Fruit fly (Drosophila melanogaster): ENCODE results near the gene Ir67b.
A peak's percentile ranks its signal among the peaks of the same experiment; 100 is the strongest.

The Ir67b gene

DNA sequence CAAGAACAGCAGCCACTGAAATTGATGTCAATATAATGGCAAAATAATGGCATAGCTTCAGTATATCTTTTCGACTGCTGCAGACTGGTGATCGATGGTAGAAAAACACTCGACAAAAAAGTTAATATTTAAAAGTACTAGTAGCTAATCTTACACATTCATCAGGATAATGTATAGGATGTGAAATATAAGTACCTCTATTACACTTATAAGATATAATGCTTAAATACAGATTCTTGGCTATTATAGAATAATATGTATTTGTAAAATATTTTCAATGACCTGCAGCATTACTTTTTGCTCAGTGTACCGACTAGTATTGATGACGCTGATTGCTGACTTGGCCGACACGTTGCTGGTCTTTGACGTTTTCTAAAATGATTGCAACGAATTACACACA, 45.6 kb downstream of the Ir67b start (continued):
- TF ChIP-seq CG6276 (GFP tag; optimal IDR thresholded peaks at IDR 0.05) (peak; percentile 23), Sox14 (GFP tag; optimal IDR thresholded peaks at IDR 0.05) (peak; percentile 42), Hr39 (GFP tag; optimal IDR thresholded peaks at IDR 0.05) (no peak), acj6 (GFP tag; optimal IDR thresholded peaks at IDR 0.05) (peak; percentile 2), CG32006 (GFP tag; optimal IDR thresholded peaks at IDR 0.05) (peak; percentile 68), CG15336 (GFP tag; IDR thresholded peaks at IDR 0.05) (peak; percentile 73), Eip78C (GFP tag) (peak; percentile 73), Sox102F (GFP tag; optimal IDR thresholded peaks at IDR 0.05) (no peak), CG8632 (GFP tag; optimal IDR thresholded peaks at IDR 0.05) (no peak), Lpt (GFP tag; optimal IDR thresholded peaks at IDR 0.05) (peak; percentile 12), Hr4 (GFP tag; optimal IDR thresholded peaks at IDR 0.05) (peak; percentile 52), CG8119 (GFP tag; IDR thresholded peaks at IDR 0.05) (peak; percentile 33; the same call in 1 of the 3 replicates)

- 0 out of 2 replicates have a peak, but pooled peaks have one; percentile 11 for TF ChIP-seq CG15336 (GFP tag; IDR thresholded peaks at IDR 0.05)
- TF ChIP-seq OdsH (GFP tag; optimal IDR thresholded peaks at IDR 0.05) = peak; percentile 28
- TF ChIP-seq eg (GFP tag; IDR thresholded peaks at IDR 0.05) = peak; percentile 33; the same call in 1 of the 3 replicates
- peak; percentile 20 for TF ChIP-seq CG4318 (GFP tag; optimal IDR thresholded peaks at IDR 0.05)
- no peak for TF ChIP-seq spab (GFP tag; optimal IDR thresholded peaks at IDR 0.05)
- peak; percentile 1 for TF ChIP-seq svp (GFP tag)
- peak; percentile 22 for TF ChIP-seq CG6276 (GFP tag; optimal IDR thresholded peaks at IDR 0.05)
- no peak for TF ChIP-seq Sox15 (GFP tag; optimal IDR thresholded peaks at IDR 0.05)
- no peak for TF ChIP-seq Met (GFP tag; optimal IDR thresholded peaks at IDR 0.05)
- TF ChIP-seq cyc (GFP tag; optimal IDR thresholded peaks at IDR 0.05) = no peak
- no peak for TF ChIP-seq CG11902 (GFP tag; optimal IDR thresholded peaks at IDR 0.05)
- peak; percentile 13 for TF ChIP-seq CG9139 (GFP tag; optimal IDR thresholded peaks at IDR 0.05)
- TF ChIP-seq CG10631 (GFP tag; optimal IDR thresholded peaks at IDR 0.05) = peak; percentile 43
- TF ChIP-seq CG11762 (GFP tag; optimal IDR thresholded peaks at IDR 0.05; ENCODE audit: insufficient read depth) = no peak
- no peak for TF ChIP-seq vri (GFP tag; optimal IDR thresholded peaks at IDR 0.05)
- no peak for TF ChIP-seq fd85E (GFP tag; optimal IDR thresholded peaks at IDR 0.05)
- no peak for TF ChIP-seq Ets21C (GFP tag; optimal IDR thresholded peaks at IDR 0.05)
- TF ChIP-seq topi (GFP tag; optimal IDR thresholded peaks at IDR 0.05) = no peak
- peak; percentile 23 for TF ChIP-seq achi (GFP tag; optimal IDR thresholded peaks at IDR 0.05)
- peak; percentile 5 for TF ChIP-seq dsx (GFP tag; optimal IDR thresholded peaks at IDR 0.05; ENCODE audit: poor library complexity, severe bottlenecking)
- peak; percentile 2 for TF ChIP-seq acj6 (GFP tag; optimal IDR thresholded peaks at IDR 0.05)
- TF ChIP-seq CG6792 (GFP tag; optimal IDR thresholded peaks at IDR 0.05) = peak; percentile 2
- TF ChIP-seq salr (GFP tag; optimal IDR thresholded peaks at IDR 0.05) = peak in 1 of 2 experiments; percentile 21
- no peak for TF ChIP-seq CG6854 (GFP tag; optimal IDR thresholded peaks at IDR 0.05)
- peak; percentile 68 for TF ChIP-seq CG32006 (GFP tag; optimal IDR thresholded peaks at IDR 0.05)
- peak; percentile 62; the same call in 2 of the 3 replicates for TF ChIP-seq CG6163 (GFP tag; IDR thresholded peaks at IDR 0.05)
- peak; percentile 45; the same call in 1 of the 3 replicates for TF ChIP-seq CG8119 (GFP tag; IDR thresholded peaks at IDR 0.05)
- TF ChIP-seq Eip78C (GFP tag) = peak; percentile 78
- TF ChIP-seq pdm3 (GFP tag; optimal IDR thresholded peaks at IDR 0.05) = peak; percentile 30
- TF ChIP-seq fkh (GFP tag; optimal IDR thresholded peaks at IDR 0.05) = no peak
- peak; percentile 53 for TF ChIP-seq Hr4 (GFP tag; optimal IDR thresholded peaks at IDR 0.05)
- peak; percentile 15; the same call in 1 of the 2 replicates for TF ChIP-seq CG11294 (GFP tag; IDR thresholded peaks at IDR 0.05)
- peak; percentile 19 for TF ChIP-seq esn (GFP tag; optimal IDR thresholded peaks at IDR 0.05)
- TF ChIP-seq Lpt (GFP tag; optimal IDR thresholded peaks at IDR 0.05) = peak; percentile 7
- TF ChIP-seq Hr39 (GFP tag; optimal IDR thresholded peaks at IDR 0.05) = peak; percentile 0
- peak; percentile 44 to 53 for TF ChIP-seq ss (GFP tag; optimal IDR thresholded peaks at IDR 0.05)
- peak; percentile 18 for TF ChIP-seq CG8632 (GFP tag; optimal IDR thresholded peaks at IDR 0.05)
Observed at dm6 chr3L:10384727-10385459, 46.9 kb downstream of the Ir67b start.

Measured in whole organism, prepupa.